Fruit fly (Drosophila melanogaster) whole organism, prepupa: ENCODE results near the gene Gbs-76A.

ENCODE experiments used
- CG10631 ChIP-seq: fragments of 200-800 bp; sonication (Bioruptor generic); optimal IDR thresholded peaks from 2 replicates; lab custom pipeline; 2016; ENCODE audit warnings: missing biosample characterization, missing genetic modification characterization
- CG10669 ChIP-seq: fragments of 200-800 bp; sonication (Bioruptor generic); optimal IDR thresholded peaks from 3 replicates; lab custom pipeline; 2018; ENCODE audit warnings: missing biosample characterization, mild to moderate bottlenecking, missing genetic modification characterization, moderate library complexity
- CG11294 ChIP-seq: fragments of 200-800 bp; sonication (Bioruptor generic); IDR thresholded peaks from 2 replicates; pipeline ENCODE4 v1.3.6; 2022; ENCODE audit warnings: missing biosample characterization, missing genetic modification characterization
- CG11902 ChIP-seq: fragments of 200-800 bp; sonication (Bioruptor generic); optimal IDR thresholded peaks from 3 replicates; lab custom pipeline; 2016; ENCODE audit warnings: missing biosample characterization, missing genetic modification characterization
- CG15336 ChIP-seq: fragments of 200-800 bp; sonication (Bioruptor generic); IDR thresholded peaks from 2 replicates; pipeline ENCODE4 v1.3.6; 2022; ENCODE audit warnings: missing biosample characterization, missing genetic modification characterization
- CG1621 ChIP-seq: fragments of 200-800 bp; sonication (Bioruptor generic); optimal IDR thresholded peaks from 3 replicates; lab custom pipeline; 2018; ENCODE audit warnings: missing biosample characterization, mild to moderate bottlenecking, missing genetic modification characterization
- CG16779 ChIP-seq: fragments of 200-800 bp; sonication (Bioruptor generic); optimal IDR thresholded peaks from 3 replicates; lab custom pipeline; 2017; ENCODE audit warnings: missing biosample characterization, mild to moderate bottlenecking, missing genetic modification characterization
- CG3032 ChIP-seq: fragments of 200-800 bp; optimal IDR thresholded peaks from 2 replicates; lab custom pipeline; 2019; ENCODE audit warnings: missing biosample characterization, mild to moderate bottlenecking, missing genetic modification characterization, moderate library complexity
- CG31627 ChIP-seq: fragments of 200-800 bp; sonication (Bioruptor generic); optimal IDR thresholded peaks from 3 replicates; lab custom pipeline; 2016; ENCODE audit warnings: missing biosample characterization, missing genetic modification characterization
- CG32006 ChIP-seq: fragments of 200-800 bp; sonication (Bioruptor generic); optimal IDR thresholded peaks from 3 replicates; lab custom pipeline; 2017; ENCODE audit warnings: missing biosample characterization, mild to moderate bottlenecking, missing genetic modification characterization
- CG34406 ChIP-seq: fragments of 200-800 bp; sonication (Bioruptor generic); optimal IDR thresholded peaks from 3 replicates; lab custom pipeline; 2016; ENCODE audit warnings: missing biosample characterization, missing genetic modification characterization
- CG4318 ChIP-seq: fragments of 200-800 bp; sonication (Bioruptor generic); optimal IDR thresholded peaks from 3 replicates; lab custom pipeline; 2017; ENCODE audit warnings: missing biosample characterization, mild to moderate bottlenecking, missing genetic modification characterization
- CG6163 ChIP-seq: fragments of 200-800 bp; sonication (Bioruptor generic); IDR thresholded peaks from 3 replicates; pipeline ENCODE4 v1.3.6; 2022; ENCODE audit warnings: missing biosample characterization, missing genetic modification characterization
- CG6276 ChIP-seq: fragments of 200-800 bp; sonication (Bioruptor generic); optimal IDR thresholded peaks from 2 replicates; lab custom pipeline; 2017; ENCODE audit warnings: missing biosample characterization, mild to moderate bottlenecking, missing genetic modification characterization
- CG6792 ChIP-seq: fragments of 200-800 bp; sonication (Bioruptor generic); optimal IDR thresholded peaks from 3 replicates; lab custom pipeline; 2016; ENCODE audit warnings: missing biosample characterization, missing genetic modification characterization
- CG6808 ChIP-seq: fragments of 200-800 bp; sonication (Bioruptor generic); optimal IDR thresholded peaks from 3 replicates; lab custom pipeline; 2017; ENCODE audit warnings: missing biosample characterization, missing genetic modification characterization, mild to moderate bottlenecking, moderate library complexity, missing genetic modification reagents
- CG7368 ChIP-seq: fragments of 200-800 bp; sonication (Bioruptor generic); optimal IDR thresholded peaks from 3 replicates; lab custom pipeline; 2016; ENCODE audit warnings: missing biosample characterization, missing genetic modification characterization
- CG8119 ChIP-seq: fragments of 200-800 bp; sonication (Bioruptor generic); IDR thresholded peaks from 3 replicates; pipeline ENCODE4 v1.3.6; 2022; ENCODE audit warnings: missing biosample characterization, missing genetic modification characterization
- CG8632 ChIP-seq: fragments of 200-800 bp; sonication (Bioruptor generic); optimal IDR thresholded peaks from 3 replicates; lab custom pipeline; 2016; ENCODE audit warnings: missing biosample characterization, missing genetic modification characterization
- Eip75B ChIP-seq: fragments of 200-800 bp; sonication (Bioruptor generic); optimal IDR thresholded peaks from 3 replicates; lab custom pipeline; 2016; ENCODE audit warnings: missing biosample characterization, missing genetic modification characterization
- Eip78C ChIP-seq: fragments of 200-800 bp; sonication (Bioruptor generic); peaks from one replicate; lab custom pipeline; 2016; ENCODE audit warnings: missing biosample characterization, missing genetic modification characterization
- Ets21C ChIP-seq: fragments of 200-800 bp; sonication (Bioruptor generic); optimal IDR thresholded peaks from 3 replicates; lab custom pipeline; 2016; ENCODE audit warnings: missing biosample characterization, missing genetic modification characterization
- Ets96B ChIP-seq: fragments of 200-800 bp; optimal IDR thresholded peaks from 2 replicates; lab custom pipeline; 2019; ENCODE audit warnings: missing biosample characterization, mild to moderate bottlenecking, missing genetic modification characterization, moderate library complexity
- Gug ChIP-seq: fragments of 200-800 bp; sonication (Bioruptor generic); IDR thresholded peaks from 2 replicates; pipeline ENCODE4 v1.3.6; 2022; ENCODE audit warnings: missing biosample characterization, missing genetic modification characterization
- Hr39 ChIP-seq: fragments of 200-800 bp; sonication (Bioruptor generic); optimal IDR thresholded peaks from 2 replicates; lab custom pipeline; 2016; ENCODE audit warnings: missing biosample characterization, missing genetic modification characterization
- Hr4 ChIP-seq: fragments of 200-800 bp; sonication (Bioruptor generic); optimal IDR thresholded peaks from 3 replicates; lab custom pipeline; 2016; ENCODE audit warnings: missing biosample characterization, missing genetic modification characterization
- Lpt ChIP-seq: fragments of 200-800 bp; sonication (Bioruptor generic); optimal IDR thresholded peaks from 3 replicates; lab custom pipeline; 2016; ENCODE audit warnings: missing biosample characterization, missing genetic modification characterization
- Met ChIP-seq: fragments of 200-800 bp; sonication (Bioruptor generic); optimal IDR thresholded peaks from 3 replicates; lab custom pipeline; 2016; ENCODE audit warnings: missing biosample characterization, missing genetic modification characterization
- OdsH ChIP-seq: fragments of 200-800 bp; sonication (Bioruptor generic); optimal IDR thresholded peaks from 3 replicates; lab custom pipeline; 2016; ENCODE audit warnings: missing biosample characterization, missing genetic modification characterization
- Smox ChIP-seq: fragments of 200-800 bp; sonication (Bioruptor generic); optimal IDR thresholded peaks from 3 replicates; lab custom pipeline; 2016; ENCODE audit warnings: missing biosample characterization, missing genetic modification characterization
- Sox14 ChIP-seq: fragments of 200-800 bp; sonication (Bioruptor generic); optimal IDR thresholded peaks from 3 replicates; lab custom pipeline; 2016; ENCODE audit warnings: missing biosample characterization, missing genetic modification characterization
- Sox15 ChIP-seq: fragments of 200-800 bp; sonication (Bioruptor generic); optimal IDR thresholded peaks from 3 replicates; lab custom pipeline; 2016; ENCODE audit warnings: missing biosample characterization, missing genetic modification characterization
- achi ChIP-seq: fragments of 200-800 bp; sonication (Bioruptor generic); optimal IDR thresholded peaks from 3 replicates; lab custom pipeline; 2016; ENCODE audit warnings: missing biosample characterization, missing genetic modification characterization
- acj6 ChIP-seq: fragments of 200-800 bp; sonication (Bioruptor generic); optimal IDR thresholded peaks from 3 replicates; lab custom pipeline; 2016; ENCODE audit warnings: missing biosample characterization, missing genetic modification characterization
- dac ChIP-seq: fragments of 200-800 bp; sonication (Bioruptor generic); optimal IDR thresholded peaks from 2 replicates; lab custom pipeline; 2017; ENCODE audit warnings: missing biosample characterization, mild to moderate bottlenecking, missing genetic modification characterization
- dsx ChIP-seq: fragments of 200-800 bp; optimal IDR thresholded peaks from 3 replicates; lab custom pipeline; 2019; ENCODE audit warnings: missing biosample characterization, mild to moderate bottlenecking, missing genetic modification characterization, moderate library complexity; ENCODE audit not compliant: poor library complexity, severe bottlenecking
- eg ChIP-seq: fragments of 200-800 bp; sonication (Bioruptor generic); IDR thresholded peaks from 3 replicates; pipeline ENCODE4 v1.3.6; 2022; ENCODE audit warnings: missing biosample characterization, missing genetic modification characterization
- fd59A ChIP-seq: fragments of 200-800 bp; sonication (Bioruptor generic); optimal IDR thresholded peaks from 2 replicates; lab custom pipeline; 2017; ENCODE audit warnings: missing biosample characterization, mild to moderate bottlenecking, missing genetic modification characterization, missing genetic modification reagents
- fd85E ChIP-seq: fragments of 200-800 bp; sonication (Bioruptor generic); optimal IDR thresholded peaks from 3 replicates; lab custom pipeline; 2016; ENCODE audit warnings: missing biosample characterization, missing genetic modification characterization
- fkh ChIP-seq: fragments of 200-800 bp; sonication (Bioruptor generic); optimal IDR thresholded peaks from 3 replicates; lab custom pipeline; 2017; ENCODE audit warnings: missing biosample characterization, mild to moderate bottlenecking, missing genetic modification characterization, moderate library complexity
- lz ChIP-seq: fragments of 200-800 bp; sonication (Bioruptor generic); optimal IDR thresholded peaks from 3 replicates; lab custom pipeline; 2016; ENCODE audit warnings: missing biosample characterization, missing genetic modification characterization
- pdm3 ChIP-seq: fragments of 200-800 bp; sonication (Bioruptor generic); optimal IDR thresholded peaks from 3 replicates; lab custom pipeline; 2016; ENCODE audit warnings: missing biosample characterization, missing genetic modification characterization
- salr ChIP-seq, 2 experiments: fragments of 200-800 bp; sonication (Bioruptor generic); optimal IDR thresholded peaks; 3 replicates each; lab custom pipeline; 2016 to 2018; ENCODE audit warnings: missing biosample characterization in 2 of 2, missing genetic modification characterization in 2 of 2, mild to moderate bottlenecking in 1 of 2
- svp ChIP-seq: fragments of 200-800 bp; sonication (Bioruptor generic); peaks from one replicate; lab custom pipeline; 2016; ENCODE audit warnings: missing biosample characterization, missing genetic modification characterization
- topi ChIP-seq: fragments of 200-800 bp; sonication (Bioruptor generic); optimal IDR thresholded peaks from 3 replicates; lab custom pipeline; 2016; ENCODE audit warnings: missing biosample characterization, missing genetic modification characterization
- vri ChIP-seq: fragments of 200-800 bp; sonication (Bioruptor generic); optimal IDR thresholded peaks from 3 replicates; lab custom pipeline; 2016; ENCODE audit warnings: missing biosample characterization, mild to moderate bottlenecking, missing genetic modification characterization

Gbs-76A gene

DNA sequence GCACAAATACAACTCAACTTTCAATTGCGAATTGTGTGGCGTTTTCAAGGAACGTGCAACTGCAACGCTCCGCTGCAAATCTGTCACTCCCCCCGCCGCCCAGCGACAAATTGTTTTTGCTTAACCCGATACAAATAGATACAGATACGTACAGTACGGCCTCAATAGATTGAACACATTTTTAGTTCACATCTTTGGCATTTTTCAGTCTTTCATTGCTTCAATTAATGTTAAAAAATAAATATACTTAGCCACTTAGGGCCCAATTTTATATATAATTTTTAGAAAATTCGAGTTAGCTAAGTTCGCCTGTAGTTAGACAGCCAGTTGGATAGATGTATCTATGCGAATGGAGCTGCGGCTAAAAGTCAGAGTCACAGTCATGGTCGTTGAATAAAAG, 33.5 kb upstream of the Gbs-76A start (continued):
- TF ChIP-seq dac: peak; percentile 15
- TF ChIP-seq fkh (GFP tag; lab: Kevin White, UChicago): no peak
- TF ChIP-seq svp: no peak
- TF ChIP-seq salr (GFP tag; optimal IDR thresholded peaks at IDR 0.05; lab: Kevin White, UChicago): peak in 1 of 2 experiments; percentile 18
- peak; percentile 45 for TF ChIP-seq CG10631
- TF ChIP-seq acj6: peak; percentile 30
- TF ChIP-seq CG6163 (GFP tag; lab: Robert Waterston, UW): peak; percentile 74
- peak; percentile 2 for TF ChIP-seq Sox14 (GFP tag; lab: Kevin White, UChicago)
- peak; percentile 86 for TF ChIP-seq CG15336 (GFP tag; lab: Robert Waterston, UW)
- TF ChIP-seq vri: no peak
- TF ChIP-seq CG10669 (GFP tag; lab: Kevin White, UChicago): no peak
- peak; percentile 80 for TF ChIP-seq Hr4
- TF ChIP-seq Ets96B (tag; lab: Kevin White, UChicago): no peak
- TF ChIP-seq CG7368 (GFP tag; lab: Kevin White, UChicago): no peak
- TF ChIP-seq CG32006: peak; percentile 77
- TF ChIP-seq OdsH (GFP tag; lab: Kevin White, UChicago): peak; percentile 57
- peak; percentile 63 for TF ChIP-seq Gug (GFP tag; lab: Robert Waterston, UW)
- no peak for TF ChIP-seq CG8632 (GFP tag; lab: Kevin White, UChicago)
- TF ChIP-seq achi (GFP tag; lab: Kevin White, UChicago): peak; percentile 44
- peak; percentile 74 for TF ChIP-seq Eip78C (GFP tag; lab: Kevin White, UChicago)
- TF ChIP-seq Ets21C: no peak
- TF ChIP-seq eg (GFP tag; lab: Robert Waterston, UW): peak; percentile 87
- TF ChIP-seq CG3032 (tag; lab: Kevin White, UChicago): no peak
- peak; percentile 78 for TF ChIP-seq CG8119
- TF ChIP-seq dsx (GFP tag; lab: Kevin White, UChicago): no peak
- no peak for TF ChIP-seq CG11902
- peak; percentile 61 for TF ChIP-seq CG6276 (GFP tag; lab: Kevin White, UChicago)
- TF ChIP-seq CG31627: no peak
- TF ChIP-seq Lpt (GFP tag; lab: Kevin White, UChicago): peak; percentile 53
- no peak for TF ChIP-seq Smox
- TF ChIP-seq CG16779 (tag; lab: Kevin White, UChicago): no peak
- TF ChIP-seq Hr39 (GFP tag; lab: Kevin White, UChicago): no peak
- TF ChIP-seq CG6808 (GFP tag; lab: Kevin White, UChicago): no peak
- TF ChIP-seq, all 60 proteins: peak for 22

DNA sequence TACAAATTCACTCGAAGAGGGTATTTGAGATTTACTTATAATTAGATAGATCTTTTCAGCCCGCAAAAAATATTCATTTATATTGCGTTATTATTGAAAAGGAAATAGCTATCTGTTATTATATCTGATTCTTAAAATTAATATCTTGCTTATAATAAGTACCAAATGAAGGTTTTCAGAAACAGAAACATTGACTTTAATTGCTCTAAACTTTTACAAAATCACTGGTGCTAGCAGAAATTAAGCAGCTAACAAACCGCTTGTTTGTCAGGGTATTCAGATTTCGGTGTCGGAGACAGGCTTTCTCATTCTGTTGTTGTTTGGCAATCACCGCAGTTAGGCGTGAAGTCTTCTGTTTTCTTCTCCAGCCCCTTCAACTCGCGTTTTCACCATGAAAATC, 24.1 kb upstream of the Gbs-76A start:
- TF ChIP-seq Eip75B (GFP tag; lab: Kevin White, UChicago): no peak
- no peak for TF ChIP-seq vri
- TF ChIP-seq CG11294 (GFP tag; lab: Robert Waterston, UW): no peak
- TF ChIP-seq CG32006: peak; percentile 56
- no peak for TF ChIP-seq salr (GFP tag; optimal IDR thresholded peaks at IDR 0.05; lab: Kevin White, UChicago)
- TF ChIP-seq Hr4: peak; percentile 33
- TF ChIP-seq Eip78C (GFP tag; lab: Kevin White, UChicago): peak; percentile 33
- 0 out of 2 replicates have a peak, but pooled peaks have one; percentile 17 for TF ChIP-seq CG15336 (GFP tag; lab: Robert Waterston, UW)
- TF ChIP-seq CG4318: peak; percentile 25
- no peak for TF ChIP-seq pdm3 (GFP tag; lab: Kevin White, UChicago)
- TF ChIP-seq CG6792: no peak
- no peak for TF ChIP-seq CG6276 (GFP tag; lab: Kevin White, UChicago)
- TF ChIP-seq dsx (GFP tag; lab: Kevin White, UChicago): no peak
- TF ChIP-seq CG10631: peak; percentile 0

dm6 chr3L:19314877-19315276, 22.3 kb upstream of the Gbs-76A start:
- TF ChIP-seq dsx (GFP tag; lab: Kevin White, UChicago) (no peak), CG10669 (GFP tag; lab: Kevin White, UChicago) (no peak), CG11902 (no peak), Eip78C (GFP tag; lab: Kevin White, UChicago) (no peak), topi (GFP tag; lab: Kevin White, UChicago) (no peak), achi (GFP tag; lab: Kevin White, UChicago) (peak; percentile 71), CG1621 (tag; lab: Kevin White, UChicago) (no peak), Sox15 (GFP tag; lab: Kevin White, UChicago) (no peak), fd59A (no peak), OdsH (GFP tag; lab: Kevin White, UChicago) (peak; percentile 68), Gug (GFP tag; lab: Robert Waterston, UW) (peak; percentile 83), Smox (no peak), CG10631 (peak; percentile 65), salr (GFP tag; optimal IDR thresholded peaks at IDR 0.05; lab: Kevin White, UChicago) (peak in 1 of 2 experiments; percentile 73), CG11294 (GFP tag; lab: Robert Waterston, UW) (peak; percentile 87), CG4318 (peak; percentile 65), acj6 (peak; percentile 66), fd85E (GFP tag; lab: Kevin White, UChicago) (no peak), CG31627 (peak; percentile 16), Eip75B (GFP tag; lab: Kevin White, UChicago) (peak; percentile 37), eg (GFP tag; lab: Robert Waterston, UW) (peak; percentile 93), Ets21C (no peak), Met (GFP tag; lab: Kevin White, UChicago) (no peak), Hr4 (peak; percentile 87), lz (GFP tag; lab: Kevin White, UChicago) (peak; percentile 15), CG34406 (GFP tag; lab: Kevin White, UChicago) (peak; percentile 16), CG6792 (no peak)
